Worm (Caenorhabditis elegans) whole organism, L4/young adult: ENCODE measurements around the gene T25F10.1.

Experiments
- W03F9.2 ChIP-seq: fragments of 150-350 bp; optimal IDR thresholded peaks from 2 replicates; lab custom pipeline; 2014; ENCODE audit warnings: missing biosample characterization, missing genetic modification characterization
- dao-5 ChIP-seq: sonication (generic microtip); optimal IDR thresholded peaks from 2 replicates; lab custom pipeline; 2016; ENCODE audit warnings: missing genotype, missing genetic modification characterization, moderate library complexity, missing compliant biosample characterization
- him-1 ChIP-seq: sonication (generic microtip); optimal IDR thresholded peaks from 2 replicates; lab custom pipeline; 2016; ENCODE audit warnings: missing genotype, missing genetic modification reagents, missing genetic modification characterization, missing compliant biosample characterization

T25F10.1 gene

ce11 chrV:6764972-6765371 lies 3.3 kb upstream of the T25F10.1 start, which contains the start of gene bbs-8:
Gene bbs-8, minus strand, starts transcription at chrV:6765072.
- no peak for TF ChIP-seq him-1 (tag; lab: Kevin White, UChicago)
- no peak for TF ChIP-seq dao-5 (tag; lab: Kevin White, UChicago)
- no peak for TF ChIP-seq W03F9.2 (tag; lab: Kevin White, UChicago)

ce11 chrV:6767576-6767975 lies 726 bp upstream of the T25F10.1 start:
- no peak for TF ChIP-seq dao-5 (tag; lab: Kevin White, UChicago)

- TF ChIP-seq him-1 (tag; lab: Kevin White, UChicago): no peak
- no peak for TF ChIP-seq dao-5 (tag; lab: Kevin White, UChicago)
- TF ChIP-seq W03F9.2 (tag; lab: Kevin White, UChicago): no peak
Observed at ce11 chrV:6769440-6769839, 1.1 kb downstream of the T25F10.1 start.

ce11 chrV:6771645-6772044 lies 3.3 kb downstream of the T25F10.1 start, which contains the start of gene srh-30:
Gene srh-30, minus strand, starts transcription at chrV:6771745.
- TF ChIP-seq him-1 (tag; lab: Kevin White, UChicago): no peak
- no peak for TF ChIP-seq dao-5 (tag; lab: Kevin White, UChicago)
- no peak for TF ChIP-seq W03F9.2 (tag; lab: Kevin White, UChicago)

- TF ChIP-seq him-1 (tag; lab: Kevin White, UChicago) (no peak), W03F9.2 (tag; lab: Kevin White, UChicago) (no peak), dao-5 (tag; lab: Kevin White, UChicago) (no peak)
Observed at ce11 chrV:6773735-6774134, 5.4 kb downstream of the T25F10.1 start, which contains the start of gene ZC404.16. Gene ZC404.16, minus strand, starts transcription at chrV:6773835.

- TF ChIP-seq dao-5 (tag; lab: Kevin White, UChicago) (no peak), him-1 (tag; lab: Kevin White, UChicago) (no peak), W03F9.2 (tag; lab: Kevin White, UChicago) (no peak)
Observed at ce11 chrV:6775708-6776107, 7.4 kb downstream of the T25F10.1 start, which contains the start of gene srh-28. Gene srh-28, minus strand, starts transcription at chrV:6775808.

- no peak for TF ChIP-seq W03F9.2 (tag; lab: Kevin White, UChicago)
- no peak for TF ChIP-seq him-1 (tag; lab: Kevin White, UChicago)
- TF ChIP-seq dao-5 (tag; lab: Kevin White, UChicago): no peak
Observed at ce11 chrV:6778457-6778856, 10.2 kb downstream of the T25F10.1 start.

ce11 chrV:6780166-6780565 lies 11.9 kb downstream of the T25F10.1 start, which contains the start of gene ZC404.15:
Gene ZC404.15, plus strand, starts transcription at chrV:6780466.
- TF ChIP-seq W03F9.2 (tag; lab: Kevin White, UChicago): no peak
- no peak for TF ChIP-seq him-1 (tag; lab: Kevin White, UChicago)
- no peak for TF ChIP-seq dao-5 (tag; lab: Kevin White, UChicago)

- no peak for TF ChIP-seq dao-5 (tag; lab: Kevin White, UChicago)
- TF ChIP-seq W03F9.2 (tag; lab: Kevin White, UChicago): no peak
- no peak for TF ChIP-seq him-1 (tag; lab: Kevin White, UChicago)
Observed at ce11 chrV:6780676-6781075, 12.4 kb downstream of the T25F10.1 start.

- TF ChIP-seq dao-5 (tag; lab: Kevin White, UChicago) (no peak), W03F9.2 (tag; lab: Kevin White, UChicago) (no peak), him-1 (tag; lab: Kevin White, UChicago) (no peak)
Observed at ce11 chrV:6782260-6782659, 14.0 kb downstream of the T25F10.1 start.

ce11 chrV:6783044-6783625 lies 14.8 kb downstream of the T25F10.1 start:
- no peak for TF ChIP-seq dao-5 (tag; lab: Kevin White, UChicago)
- no peak for TF ChIP-seq him-1 (tag; lab: Kevin White, UChicago)
- no peak for TF ChIP-seq W03F9.2 (tag; lab: Kevin White, UChicago)

- TF ChIP-seq him-1 (tag; lab: Kevin White, UChicago) (peak; percentile 48), W03F9.2 (tag; lab: Kevin White, UChicago) (peak; percentile 75), dao-5 (tag; lab: Kevin White, UChicago) (no peak)
Observed at ce11 chrV:6784853-6785492, 16.7 kb downstream of the T25F10.1 start, which contains the start of the genes spn-4 and spe-39. Gene spn-4, minus strand, starts transcription at chrV:6784903. Gene spe-39, plus strand, starts transcription at chrV:6785451.

ce11 chrV:6787906-6788430 lies 19.7 kb downstream of the T25F10.1 start, which contains the start of gene ZC404.2:
Gene ZC404.2, plus strand, starts transcription at chrV:6787952.
- TF ChIP-seq him-1 (tag; lab: Kevin White, UChicago) (no peak), W03F9.2 (tag; lab: Kevin White, UChicago) (no peak), dao-5 (tag; lab: Kevin White, UChicago) (no peak)
